Worm (Caenorhabditis elegans) whole organism, L3 larva: ENCODE measurements around the gene F44E2.8.
A peak's percentile ranks its signal among the peaks of the same experiment; 100 is the strongest.

Experiments
- R02D3.7 ChIP-seq: fragments of 150-350 bp; optimal IDR thresholded peaks from 2 replicates; lab custom pipeline; 2014; ENCODE audit warnings: missing biosample characterization, missing genetic modification characterization
- ZK546.5 ChIP-seq: sonication (generic microtip); optimal IDR thresholded peaks from 2 replicates; lab custom pipeline; 2017; ENCODE audit warnings: missing biosample characterization, missing genetic modification characterization
- aly-2 ChIP-seq: fragments of 150-350 bp; optimal IDR thresholded peaks from 2 replicates; lab custom pipeline; 2014; ENCODE audit warnings: missing biosample characterization, missing genetic modification characterization
- ama-1 ChIP-seq: fragments of 150-350 bp; optimal IDR thresholded peaks from 2 replicates; lab custom pipeline; 2018
- ceh-16 ChIP-seq: sonication (generic microtip); optimal IDR thresholded peaks from 2 replicates; lab custom pipeline; 2017; ENCODE audit warnings: missing biosample characterization, missing genetic modification characterization
- ceh-28 ChIP-seq: fragments of 150-350 bp; optimal IDR thresholded peaks from 2 replicates; lab custom pipeline; 2014; ENCODE audit warnings: missing biosample characterization, missing genetic modification reagents, missing genetic modification characterization
- ceh-9 ChIP-seq: sonication (generic microtip); optimal IDR thresholded peaks from 2 replicates; lab custom pipeline; 2018; ENCODE audit warnings: missing biosample characterization, missing genetic modification characterization
- egl-27 ChIP-seq: sonication (generic microtip); optimal IDR thresholded peaks from 4 replicates; lab custom pipeline; 2017; ENCODE audit warnings: missing biosample characterization, missing genetic modification reagents, missing genetic modification characterization
- egl-5 ChIP-seq: fragments of 150-350 bp; optimal IDR thresholded peaks from 2 replicates; lab custom pipeline; 2017; ENCODE audit warnings: missing biosample characterization, missing genetic modification reagents, missing genetic modification characterization, inconsistent platforms
- elt-1 ChIP-seq: fragments of 150-350 bp; optimal IDR thresholded peaks from 2 replicates; lab custom pipeline; 2014; ENCODE audit warnings: missing biosample characterization, missing genetic modification characterization
- eor-1 ChIP-seq, 2 experiments: fragments of 150-350 bp; optimal IDR thresholded peaks; 2 replicates each; lab custom pipeline; 2014 to 2018; ENCODE audit warnings: missing biosample characterization in 2 of 2, missing genetic modification characterization in 2 of 2
- fkh-10 ChIP-seq: sonication (generic microtip); optimal IDR thresholded peaks from 2 replicates; lab custom pipeline; 2017; ENCODE audit warnings: missing biosample characterization, missing genetic modification reagents, missing genetic modification characterization
- hmg-11 ChIP-seq: sonication (generic microtip); optimal IDR thresholded peaks from 2 replicates; lab custom pipeline; 2016; ENCODE audit warnings: missing genetic modification characterization, missing compliant biosample characterization
- jun-1 ChIP-seq: fragments of 150-350 bp; optimal IDR thresholded peaks from 2 replicates; lab custom pipeline; 2014; ENCODE audit warnings: missing biosample characterization, missing genetic modification reagents, missing genetic modification characterization
- lin-39 ChIP-seq: fragments of 150-350 bp; optimal IDR thresholded peaks from 2 replicates; lab custom pipeline; 2018; ENCODE audit warnings: missing biosample characterization, missing genetic modification reagents, missing genetic modification characterization
- lsy-12 ChIP-seq: sonication (generic microtip); optimal IDR thresholded peaks from 2 replicates; lab custom pipeline; 2016; ENCODE audit warnings: mild to moderate bottlenecking, missing genetic modification characterization, missing compliant biosample characterization
- mdl-1 ChIP-seq: fragments of 150-350 bp; optimal IDR thresholded peaks from 2 replicates; lab custom pipeline; 2014; ENCODE audit warnings: missing biosample characterization, missing genetic modification characterization
- mml-1 ChIP-seq: fragments of 150-350 bp; sonication (generic microtip); optimal IDR thresholded peaks from 3 replicates; lab custom pipeline; 2014; ENCODE audit warnings: missing biosample characterization, missing genetic modification characterization
- nfya-1 ChIP-seq: sonication (generic microtip); optimal IDR thresholded peaks from 2 replicates; lab custom pipeline; 2017; ENCODE audit warnings: missing genetic modification characterization, mild to moderate bottlenecking, missing compliant biosample characterization, antibody characterized with exemption, moderate library complexity; ENCODE audit not compliant: insufficient read depth
- nhr-11 ChIP-seq: fragments of 150-350 bp; optimal IDR thresholded peaks from 2 replicates; lab custom pipeline; 2014; ENCODE audit warnings: missing biosample characterization, missing genetic modification characterization
- nhr-12 ChIP-seq: fragments of 150-350 bp; optimal IDR thresholded peaks from 2 replicates; lab custom pipeline; 2014; ENCODE audit warnings: missing biosample characterization, missing genetic modification characterization
- nhr-23 ChIP-seq: fragments of 150-350 bp; optimal IDR thresholded peaks from 2 replicates; lab custom pipeline; 2014; ENCODE audit warnings: missing biosample characterization, missing genetic modification reagents, missing genetic modification characterization
- nhr-237 ChIP-seq: fragments of 150-350 bp; optimal IDR thresholded peaks from 2 replicates; lab custom pipeline; 2014; ENCODE audit warnings: missing biosample characterization, missing genetic modification characterization
- nhr-25 ChIP-seq: sonication (generic microtip); optimal IDR thresholded peaks from 2 replicates; lab custom pipeline; 2017; ENCODE audit warnings: missing biosample characterization, missing genetic modification characterization
- nhr-28 ChIP-seq: fragments of 150-350 bp; optimal IDR thresholded peaks from 2 replicates; lab custom pipeline; 2014; ENCODE audit warnings: missing biosample characterization, missing genetic modification characterization
- nhr-43 ChIP-seq: sonication (generic microtip); optimal IDR thresholded peaks from 2 replicates; lab custom pipeline; 2016; ENCODE audit warnings: mild to moderate bottlenecking, missing genetic modification characterization, missing compliant biosample characterization; ENCODE audit not compliant: poor library complexity, severe bottlenecking
- nhr-67 ChIP-seq: fragments of 150-350 bp; optimal IDR thresholded peaks from 2 replicates; lab custom pipeline; 2014; ENCODE audit warnings: missing biosample characterization, missing genetic modification characterization
- nhr-76 ChIP-seq: fragments of 150-350 bp; sonication (generic microtip); optimal IDR thresholded peaks from 5 replicates; lab custom pipeline; 2014; ENCODE audit warnings: missing biosample characterization, missing genetic modification characterization
- nhr-77 ChIP-seq: fragments of 150-350 bp; optimal IDR thresholded peaks from 2 replicates; lab custom pipeline; 2014; ENCODE audit warnings: missing biosample characterization, missing genetic modification characterization
- pha-4 ChIP-seq: fragments of 150-350 bp; optimal IDR thresholded peaks from 2 replicates; lab custom pipeline; 2014; ENCODE audit warnings: missing biosample characterization, missing genetic modification reagents, missing genetic modification characterization
- sea-2 ChIP-seq: fragments of 150-350 bp; sonication (generic microtip); optimal IDR thresholded peaks from 4 replicates; lab custom pipeline; 2014; ENCODE audit warnings: missing biosample characterization, missing genetic modification reagents, missing genetic modification characterization
- skn-1 ChIP-seq: fragments of 150-350 bp; optimal IDR thresholded peaks from 2 replicates; lab custom pipeline; 2014; ENCODE audit warnings: missing biosample characterization, missing genetic modification characterization
- tbx-2 ChIP-seq: sonication (generic microtip); optimal IDR thresholded peaks from 2 replicates; lab custom pipeline; 2016; ENCODE audit warnings: mild to moderate bottlenecking, missing genetic modification characterization, missing compliant biosample characterization
- unc-39 ChIP-seq: sonication (generic microtip); optimal IDR thresholded peaks from 4 replicates; lab custom pipeline; 2017; ENCODE audit warnings: missing biosample characterization, missing genetic modification characterization
- zag-1 ChIP-seq: fragments of 150-350 bp; optimal IDR thresholded peaks from 2 replicates; lab custom pipeline; 2014; ENCODE audit warnings: missing biosample characterization, missing genetic modification characterization
- ztf-11 ChIP-seq: fragments of 150-350 bp; optimal IDR thresholded peaks from 2 replicates; lab custom pipeline; 2014; ENCODE audit warnings: missing biosample characterization, missing genetic modification characterization

F44E2.8 gene

DNA sequence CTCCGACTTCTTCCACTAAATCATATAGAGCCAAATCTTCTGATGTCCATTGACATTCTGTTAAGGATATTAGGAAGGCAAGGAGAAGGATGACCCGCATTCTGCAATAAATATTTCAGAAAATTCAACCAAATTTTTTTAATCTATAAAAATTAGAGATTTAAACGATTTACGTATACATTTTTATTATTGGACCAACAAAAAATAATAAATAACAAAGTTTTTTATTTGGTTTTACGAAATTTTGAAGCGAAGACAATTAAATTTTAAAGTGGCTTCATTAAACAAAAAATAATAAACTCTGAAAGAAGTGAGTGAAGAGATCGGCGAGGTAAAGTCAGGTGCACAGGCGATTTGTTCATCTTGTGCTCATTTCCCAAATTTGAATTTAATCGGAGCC is 22.5 kb downstream of the F44E2.8 start, which contains the start of gene F54F2.9:
TSS of gene F54F2.9 (minus strand) at position 101 of the 400 bp plus-strand sequence.
- TF ChIP-seq sea-2 (GFP tag; lab: Kevin White, UChicago) (no peak), nhr-43 (tag; lab: Kevin White, UChicago) (no peak), ceh-28 (tag; lab: Kevin White, UChicago) (no peak), nhr-237 (no peak), egl-27 (tag; lab: Kevin White, UChicago) (no peak), tbx-2 (tag; lab: Kevin White, UChicago) (no peak), ama-1 (lab: Kevin White, UChicago) (no peak), lsy-12 (tag; lab: Kevin White, UChicago) (no peak), nhr-11 (no peak), zag-1 (tag; lab: Kevin White, UChicago) (no peak), fkh-10 (GFP tag; lab: Kevin White, UChicago) (no peak), nhr-25 (tag; lab: Kevin White, UChicago) (no peak), ceh-16 (tag; lab: Kevin White, UChicago) (no peak), nhr-76 (no peak)

DNA sequence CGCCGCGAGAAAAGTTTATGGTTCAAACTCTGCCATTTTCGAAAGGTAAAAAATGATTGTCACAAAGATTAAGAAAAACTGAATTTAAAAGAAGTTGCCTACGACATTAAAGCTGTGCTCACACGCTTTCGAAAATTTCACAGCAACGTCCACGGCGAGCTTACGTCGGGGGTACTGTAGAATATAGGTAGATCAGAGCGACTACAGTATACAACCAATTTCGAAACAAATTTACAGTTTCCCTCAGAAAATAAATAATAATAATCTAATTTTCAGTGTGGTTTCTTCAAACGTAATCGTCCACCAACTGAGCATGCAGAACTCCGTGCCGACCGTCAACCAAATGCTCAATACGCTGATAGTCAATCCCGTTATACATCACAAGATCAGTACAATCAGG is 25.1 kb downstream of the F44E2.8 start:
- TF ChIP-seq hmg-11 (tag; lab: Kevin White, UChicago) (no peak), unc-39 (tag; lab: Kevin White, UChicago) (no peak), ztf-11 (no peak), egl-27 (tag; lab: Kevin White, UChicago) (no peak), nhr-76 (no peak), nhr-77 (tag; lab: Kevin White, UChicago) (no peak), sea-2 (GFP tag; lab: Kevin White, UChicago) (no peak), ceh-16 (tag; lab: Kevin White, UChicago) (no peak), egl-5 (no peak), R02D3.7 (tag; lab: Kevin White, UChicago) (no peak), mdl-1 (tag; lab: Kevin White, UChicago) (no peak), eor-1 (tag; optimal IDR thresholded peaks at IDR 0.05; lab: Kevin White, UChicago) (no peak), mml-1 (tag; lab: Kevin White, UChicago) (no peak), fkh-10 (GFP tag; lab: Kevin White, UChicago) (no peak), jun-1 (tag; lab: Kevin White, UChicago) (no peak), nhr-12 (tag; lab: Kevin White, UChicago) (no peak), ceh-28 (tag; lab: Kevin White, UChicago) (no peak), ZK546.5 (tag; lab: Kevin White, UChicago) (no peak), nhr-237 (no peak), ama-1 (lab: Kevin White, UChicago) (no peak)

DNA sequence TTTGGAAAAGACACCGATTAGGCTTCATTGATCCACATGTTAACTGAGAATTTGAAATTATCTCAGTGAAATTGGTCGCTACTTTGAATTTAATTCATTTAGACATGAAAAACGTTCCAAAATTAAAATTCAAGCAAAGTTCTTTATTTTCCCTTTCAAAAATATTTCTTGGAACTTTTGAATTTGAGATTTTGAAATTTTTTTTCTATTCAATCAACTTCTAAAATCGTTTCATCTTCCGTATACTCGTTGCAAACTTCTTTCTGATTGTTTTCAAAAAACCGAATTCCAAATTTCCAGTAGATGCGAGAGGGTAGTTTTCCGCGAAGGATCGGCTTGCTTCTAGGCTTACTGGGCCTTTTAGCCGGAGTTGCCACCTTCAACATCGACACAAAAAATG is 31.1 kb downstream of the F44E2.8 start, which contains the start of gene pat-2:
TSS of gene pat-2 (plus strand) at position 301 of the 400 bp plus-strand sequence.
- TF ChIP-seq skn-1 (tag; lab: Kevin White, UChicago) (no peak), nhr-28 (tag; lab: Kevin White, UChicago) (no peak), lin-39 (no peak), nhr-12 (tag; lab: Kevin White, UChicago) (no peak), jun-1 (tag; lab: Kevin White, UChicago) (no peak), elt-1 (no peak), sea-2 (GFP tag; lab: Kevin White, UChicago) (no peak), nhr-77 (tag; lab: Kevin White, UChicago) (no peak), nfya-1 (no peak), nhr-11 (no peak), ceh-28 (tag; lab: Kevin White, UChicago) (no peak), nhr-76 (no peak), nhr-237 (no peak), ceh-9 (tag; lab: Kevin White, UChicago) (no peak), ama-1 (lab: Kevin White, UChicago) (no peak), nhr-23 (tag; lab: Kevin White, UChicago) (no peak), eor-1 (tag; optimal IDR thresholded peaks at IDR 0.05; lab: Kevin White, UChicago) (no peak), aly-2 (tag; lab: Kevin White, UChicago) (no peak), pha-4 (tag; lab: Kevin White, UChicago) (no peak), unc-39 (tag; lab: Kevin White, UChicago) (no peak)

DNA sequence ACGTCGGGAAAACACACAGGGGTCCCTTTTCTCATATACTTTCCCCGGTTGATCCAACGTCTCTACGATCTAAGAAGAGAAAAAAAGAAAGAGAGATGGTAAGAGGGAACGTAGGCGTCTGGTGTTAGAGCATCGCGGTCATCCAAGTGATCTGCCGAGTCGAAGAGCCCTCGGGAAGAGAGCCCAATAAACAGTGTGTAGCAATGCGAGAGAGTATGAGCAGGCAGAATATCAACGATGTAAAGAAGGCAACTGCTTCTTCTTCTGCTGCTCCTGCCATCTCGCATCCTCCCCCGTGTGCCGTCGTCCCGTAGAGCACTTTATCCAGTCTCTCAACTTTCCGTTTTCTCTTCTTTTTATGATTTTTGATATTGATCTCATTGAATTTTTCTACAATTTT is 34.0 kb downstream of the F44E2.8 start:
- TF ChIP-seq nhr-67 (tag; lab: Kevin White, UChicago), result no peak
- TF ChIP-seq nhr-77 (tag; lab: Kevin White, UChicago), result no peak
- peak; percentile 41 for TF ChIP-seq egl-5
- TF ChIP-seq nhr-43 (tag; lab: Kevin White, UChicago), result no peak
- TF ChIP-seq R02D3.7 (tag; lab: Kevin White, UChicago), result no peak
- TF ChIP-seq lin-39, result peak; percentile 29
- no peak for TF ChIP-seq mdl-1 (tag; lab: Kevin White, UChicago)
- TF ChIP-seq skn-1 (tag; lab: Kevin White, UChicago), result no peak
- TF ChIP-seq ceh-16 (tag; lab: Kevin White, UChicago), result no peak
- no peak for TF ChIP-seq ZK546.5 (tag; lab: Kevin White, UChicago)
- TF ChIP-seq ztf-11, result no peak
- TF ChIP-seq hmg-11 (tag; lab: Kevin White, UChicago), result no peak
